Worm (Caenorhabditis elegans): Measurements from ENCODE around the gene camt-1.

The camt-1 gene

ce11 chrII:4490729-4491128 lies 14.2 kb downstream of the camt-1 start, which contains the start of gene T05C1.5:
Gene T05C1.5, minus strand, starts transcription at chrII:4490829.
- TF ChIP-seq K12H6.12 (tag; optimal IDR thresholded peaks at IDR 0.05), result no peak
- TF ChIP-seq T26A5.8 (tag; optimal IDR thresholded peaks at IDR 0.05), result no peak
- no peak for TF ChIP-seq attf-5 (GFP tag; optimal IDR thresholded peaks at IDR 0.05)
- no peak for TF ChIP-seq chd-7 (tag; optimal IDR thresholded peaks at IDR 0.05)
- no peak for TF ChIP-seq rcor-1 (GFP tag; IDR thresholded peaks at IDR 0.05)
- TF ChIP-seq snpc-1.1 (tag; optimal IDR thresholded peaks at IDR 0.05; ENCODE audit: insufficient read depth), result no peak

DNA sequence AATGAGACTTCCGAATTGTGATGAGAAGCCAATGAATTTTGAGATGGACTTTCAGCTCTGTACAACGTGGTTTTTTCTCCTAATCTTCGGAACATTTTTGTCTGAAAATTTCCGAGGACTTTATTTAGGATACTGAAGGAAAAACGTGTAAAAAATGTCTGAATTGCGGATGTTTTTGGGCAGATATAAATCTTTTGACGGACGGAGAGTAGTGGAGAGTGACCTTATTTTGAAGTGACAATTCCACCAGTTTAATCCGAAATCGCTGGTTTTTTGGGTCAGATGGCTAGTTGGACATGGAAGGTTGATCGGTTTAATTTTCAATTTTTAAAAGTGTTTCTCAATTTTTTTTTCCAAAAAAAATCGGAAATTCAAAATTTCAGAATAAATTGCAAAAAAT lies 15.7 kb downstream of the camt-1 start, which contains the start of gene T05C1.3:
Gene T05C1.3, minus strand, starts transcription at position 101 of the 400 bp plus-strand sequence.
- TF ChIP-seq nhr-120 (GFP tag; IDR thresholded peaks at IDR 0.05) (no peak), snpc-4 (GFP tag; optimal IDR thresholded peaks at IDR 0.05) (no peak), snpc-4 (tag; optimal IDR thresholded peaks at IDR 0.05) (no peak), ztf-28 (GFP tag; IDR thresholded peaks at IDR 0.05) (no peak)

ce11 chrII:4482021-4482420 lies 22.9 kb downstream of the camt-1 start, which contains the start of gene T05C1.2:
Gene T05C1.2, minus strand, starts transcription at chrII:4482121.
- TF ChIP-seq F39B2.1 (GFP tag; IDR thresholded peaks at IDR 0.05) (no peak), F55B11.4 (tag; optimal IDR thresholded peaks at IDR 0.05; ENCODE audit: borderline replicate concordance, insufficient read depth) (no peak)

- TF ChIP-seq F57C9.4 (tag; optimal IDR thresholded peaks at IDR 0.05) (no peak), madf-8 (GFP tag; conservative IDR thresholded peaks at IDR 0.05) (no peak), ztf-22 (GFP tag; optimal IDR thresholded peaks at IDR 0.05) (no peak)
These were observed 26.6 kb downstream of the camt-1 start, which contains the start of gene T05C1.1 for ce11 chrII:4478303-4478702. Gene T05C1.1, plus strand, starts transcription at chrII:4478603.

- TF ChIP-seq bed-2 (GFP tag; IDR thresholded peaks at IDR 0.05), result no peak
- no peak for TF ChIP-seq nhr-90 (tag; optimal IDR thresholded peaks at IDR 0.05)
- TF ChIP-seq madf-8 (GFP tag; conservative IDR thresholded peaks at IDR 0.05), result peak; percentile 75
- TF ChIP-seq F22D6.2 (tag; optimal IDR thresholded peaks at IDR 0.05), result no peak
- no peak for TF ChIP-seq die-1 (tag; optimal IDR thresholded peaks at IDR 0.05)
- TF ChIP-seq ceh-79 (tag; optimal IDR thresholded peaks at IDR 0.05), result no peak
- no peak for TF ChIP-seq T26A5.8 (tag; optimal IDR thresholded peaks at IDR 0.05)
- TF ChIP-seq F33H1.4 (GFP tag; IDR thresholded peaks at IDR 0.05), result peak; percentile 67
- no peak for TF ChIP-seq ztf-25 (GFP tag; IDR thresholded peaks at IDR 0.05)
- no peak for TF ChIP-seq repo-1 (tag; optimal IDR thresholded peaks at IDR 0.05)
- TF ChIP-seq nhr-120 (GFP tag; IDR thresholded peaks at IDR 0.05), result no peak
- peak; percentile 89 for TF ChIP-seq madf-6 (GFP tag; IDR thresholded peaks at IDR 0.05)
- no peak for TF ChIP-seq B0336.3 (GFP tag; IDR thresholded peaks at IDR 0.05)
- peak; percentile 10 for TF ChIP-seq efl-1 (GFP tag; optimal IDR thresholded peaks at IDR 0.05)
- TF ChIP-seq F37B4.10 (GFP tag; IDR thresholded peaks at IDR 0.05), result no peak
- TF ChIP-seq ccch-3 (GFP tag; optimal IDR thresholded peaks at IDR 0.05), result no peak
- peak; percentile 65 for TF ChIP-seq xnd-1 (tag; optimal IDR thresholded peaks at IDR 0.05)
- peak; percentile 97 for TF ChIP-seq lsl-1 (GFP tag; optimal IDR thresholded peaks at IDR 0.05)
- no peak for TF ChIP-seq lag-1 (GFP tag; IDR thresholded peaks at IDR 0.05)
- TF ChIP-seq hmg-1.2 (GFP tag; IDR thresholded peaks at IDR 0.05), result no peak
- peak; percentile 39 for TF ChIP-seq lin-54 (GFP tag; optimal IDR thresholded peaks at IDR 0.05)
- no peak for TF ChIP-seq ceh-27 (GFP tag; optimal IDR thresholded peaks at IDR 0.05)
These were observed 30.8 kb downstream of the camt-1 start for ce11 chrII:4474005-4474655.
